Worm (Caenorhabditis elegans): Measurements from ENCODE around the gene C44H4.8.
A peak's percentile ranks its signal among the peaks of the same experiment; 100 is the strongest.

The C44H4.8 gene

DNA sequence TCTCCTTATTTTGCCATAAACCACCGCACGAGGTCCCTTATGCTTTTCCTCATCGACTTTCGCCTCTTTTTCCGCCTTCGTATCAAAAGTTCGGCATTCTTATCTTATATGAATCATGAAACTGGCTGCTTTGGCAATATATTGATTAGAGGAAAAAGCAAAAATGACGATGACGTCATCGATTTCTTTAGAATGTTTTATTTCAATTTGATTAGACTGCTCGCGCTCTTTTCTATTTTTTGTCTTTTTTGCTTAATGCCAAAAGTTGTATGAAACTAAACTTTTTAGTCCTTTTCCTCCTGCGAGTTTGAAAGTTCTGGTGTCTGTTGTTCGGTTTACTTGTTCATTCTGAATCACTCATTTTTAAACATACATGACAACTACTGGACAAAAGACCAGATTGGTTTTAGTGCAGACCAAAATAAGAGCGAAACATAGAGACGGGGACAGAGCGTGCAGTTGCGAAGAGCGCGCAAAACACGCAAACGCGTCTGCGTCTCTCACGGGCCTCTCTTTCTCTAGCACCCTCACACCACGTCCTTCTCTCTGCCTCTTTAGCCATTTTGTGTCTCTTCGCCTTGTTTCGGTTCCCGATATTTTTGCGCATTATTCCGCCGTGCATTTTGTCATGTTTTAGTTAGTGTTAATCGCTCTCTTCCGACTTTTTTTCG lies 15.3 kb downstream of the C44H4.8 start:
- TF ChIP-seq nhr-47 (tag; optimal IDR thresholded peaks at IDR 0.05) = peak; percentile 59
- TF ChIP-seq egl-27 (tag; optimal IDR thresholded peaks at IDR 0.05) = no peak
- peak; percentile 68 for TF ChIP-seq nhr-71 (tag; optimal IDR thresholded peaks at IDR 0.05)
- no peak for TF ChIP-seq fos-1 (tag; optimal IDR thresholded peaks at IDR 0.05)
- TF ChIP-seq unc-30 (tag; optimal IDR thresholded peaks at IDR 0.05) = no peak
- no peak for TF ChIP-seq sptf-1 (tag; optimal IDR thresholded peaks at IDR 0.05)
- no peak for TF ChIP-seq snpc-4 (tag; optimal IDR thresholded peaks at IDR 0.05)
- no peak for TF ChIP-seq vab-15 (tag; optimal IDR thresholded peaks at IDR 0.05)
- no peak for TF ChIP-seq F16B12.6 (tag; optimal IDR thresholded peaks at IDR 0.05)
- peak; percentile 37 for TF ChIP-seq nhr-20 (tag; optimal IDR thresholded peaks at IDR 0.05)
- TF ChIP-seq elt-2 (tag; optimal IDR thresholded peaks at IDR 0.05) = no peak
- no peak for TF ChIP-seq pax-3 (tag; optimal IDR thresholded peaks at IDR 0.05)
- TF ChIP-seq Y116A8C.19 (tag; optimal IDR thresholded peaks at IDR 0.05; ENCODE audit: borderline replicate concordance) = no peak
- TF ChIP-seq unc-98 (GFP tag; IDR thresholded peaks at IDR 0.05) = no peak
- TF ChIP-seq lin-13 (GFP tag; optimal IDR thresholded peaks at IDR 0.05) = no peak
- TF ChIP-seq rnt-1 (tag; optimal IDR thresholded peaks at IDR 0.05) = peak; percentile 44
- TF ChIP-seq unc-86 (tag; optimal IDR thresholded peaks at IDR 0.05) = peak; percentile 46
- no peak for TF ChIP-seq nhr-77 (tag; optimal IDR thresholded peaks at IDR 0.05)
- no peak for TF ChIP-seq nhr-76 (tag; optimal IDR thresholded peaks at IDR 0.05)
- peak; percentile 23 for TF ChIP-seq isw-1 (GFP tag; IDR thresholded peaks at IDR 0.05)
- TF ChIP-seq ces-1 (GFP tag; optimal IDR thresholded peaks at IDR 0.05) = no peak
- TF ChIP-seq pag-3 (tag; optimal IDR thresholded peaks at IDR 0.05; ENCODE audit: borderline replicate concordance, insufficient read depth) = no peak
- TF ChIP-seq lin-39 (tag; optimal IDR thresholded peaks at IDR 0.05) = no peak
- peak; percentile 53 for TF ChIP-seq fkh-8 (tag; optimal IDR thresholded peaks at IDR 0.05)
- TF ChIP-seq jun-1 (tag; optimal IDR thresholded peaks at IDR 0.05) = no peak
- TF ChIP-seq dsc-1 (tag; optimal IDR thresholded peaks at IDR 0.05) = peak; percentile 29
- peak; percentile 76 for TF ChIP-seq nhr-85 (tag)
- no peak for TF ChIP-seq zip-4 (GFP tag; optimal IDR thresholded peaks at IDR 0.05)
- no peak for TF ChIP-seq sox-4 (tag; optimal IDR thresholded peaks at IDR 0.05)
- peak; percentile 38 for TF ChIP-seq xbp-1 (tag; optimal IDR thresholded peaks at IDR 0.05)
- TF ChIP-seq ceh-8 (GFP tag; optimal IDR thresholded peaks at IDR 0.05) = peak; percentile 17
- no peak for TF ChIP-seq lsy-2 (tag; optimal IDR thresholded peaks at IDR 0.05)
- TF ChIP-seq fkh-4 (tag; optimal IDR thresholded peaks at IDR 0.05; ENCODE audit: borderline replicate concordance) = no peak
- no peak for TF ChIP-seq dpl-1 (GFP tag; optimal IDR thresholded peaks at IDR 0.05)
- no peak for TF ChIP-seq blmp-1 (tag; optimal IDR thresholded peaks at IDR 0.05)
- no peak for TF ChIP-seq efl-3 (GFP tag; optimal IDR thresholded peaks at IDR 0.05)
- no peak for TF ChIP-seq tlp-1 (tag; optimal IDR thresholded peaks at IDR 0.05)
- TF ChIP-seq egl-13 (tag; optimal IDR thresholded peaks at IDR 0.05) = no peak
- no peak for TF ChIP-seq alr-1 (tag; optimal IDR thresholded peaks at IDR 0.05; ENCODE audit: borderline replicate concordance)
- TF ChIP-seq ztf-4 (tag; optimal IDR thresholded peaks at IDR 0.05) = no peak
- TF ChIP-seq snu-23 (GFP tag; optimal IDR thresholded peaks at IDR 0.05) = peak; percentile 83
- TF ChIP-seq unc-130 (tag; optimal IDR thresholded peaks at IDR 0.05) = no peak
- no peak for TF ChIP-seq mep-1 (tag; optimal IDR thresholded peaks at IDR 0.05)
- TF ChIP-seq ets-5 (GFP tag; IDR thresholded peaks at IDR 0.05) = no peak
- TF ChIP-seq mdl-1 (tag; optimal IDR thresholded peaks at IDR 0.05) = peak in 1 of 2 experiments; percentile 66
- TF ChIP-seq nhr-28 (tag; optimal IDR thresholded peaks at IDR 0.05) = no peak
- no peak for TF ChIP-seq hlh-17 (GFP tag; optimal IDR thresholded peaks at IDR 0.05; ENCODE audit: borderline replicate concordance)
- no peak for TF ChIP-seq nhr-12 (tag; optimal IDR thresholded peaks at IDR 0.05)
- peak; percentile 32; the same call in 1 of the 2 replicates for TF ChIP-seq grh-1 (GFP tag; IDR thresholded peaks at IDR 0.05)
- no peak for TF ChIP-seq skn-1 (tag; optimal IDR thresholded peaks at IDR 0.05)
- no peak for TF ChIP-seq hlh-4 (tag; optimal IDR thresholded peaks at IDR 0.05)
- TF ChIP-seq ztf-11 (tag; optimal IDR thresholded peaks at IDR 0.05) = no peak

Measured in whole organism, L1 larva.